Fruit fly (Drosophila melanogaster) whole organism, embryonic: Measurements from ENCODE around the gene CG14511.

ENCODE experiments used
- BtbVII ChIP-seq: fragments of 200-800 bp; sonication (Bioruptor generic); optimal IDR thresholded peaks from 3 replicates; lab custom pipeline; 2017; ENCODE audit warnings: missing biosample characterization, mild to moderate bottlenecking, missing genetic modification characterization
- CG10462 ChIP-seq: fragments of 200-800 bp; sonication (Bioruptor generic); optimal IDR thresholded peaks from 2 replicates; lab custom pipeline; 2016; ENCODE audit warnings: missing biosample characterization, missing genetic modification characterization
- CG14441 ChIP-seq: fragments of 200-800 bp; sonication (Bioruptor generic); IDR thresholded peaks from 2 replicates; pipeline ENCODE4 v1.3.6; 2022; ENCODE audit warnings: missing biosample characterization, missing genetic modification characterization
- CG14965 ChIP-seq: fragments of 200-800 bp; sonication (Bioruptor generic); optimal IDR thresholded peaks from 2 replicates; lab custom pipeline; 2016; ENCODE audit warnings: missing biosample characterization, missing genetic modification characterization, borderline replicate concordance
- CG15601 ChIP-seq: fragments of 200-800 bp; sonication (Bioruptor generic); optimal IDR thresholded peaks from 3 replicates; lab custom pipeline; 2019; ENCODE audit warnings: missing biosample characterization, mild to moderate bottlenecking, missing genetic modification characterization, moderate library complexity
- CG17328 ChIP-seq: fragments of 200-800 bp; sonication (Bioruptor generic); IDR thresholded peaks from 2 replicates; pipeline ENCODE4 v1.3.6; 2022; ENCODE audit warnings: missing biosample characterization, missing genetic modification characterization
- CG30431 ChIP-seq: fragments of 200-800 bp; sonication (Bioruptor generic); optimal IDR thresholded peaks from 2 replicates; lab custom pipeline; 2017; ENCODE audit warnings: missing biosample characterization, missing genetic modification characterization
- CG31224 ChIP-seq: fragments of 200-800 bp; sonication (Bioruptor generic); IDR thresholded peaks from 2 replicates; pipeline ENCODE4 v1.3.6; 2022; ENCODE audit warnings: missing biosample characterization, missing genetic modification characterization
- CG3163 ChIP-seq: fragments of 200-800 bp; sonication (Bioruptor generic); optimal IDR thresholded peaks from 3 replicates; lab custom pipeline; 2016; ENCODE audit warnings: missing biosample characterization, missing genetic modification characterization
- CG33557 ChIP-seq: fragments of 200-800 bp; sonication (Bioruptor generic); optimal IDR thresholded peaks from 2 replicates; lab custom pipeline; 2019; ENCODE audit warnings: missing biosample characterization, mild to moderate bottlenecking, missing genetic modification characterization, moderate library complexity
- CG3726 ChIP-seq: fragments of 200-800 bp; sonication (Bioruptor generic); IDR thresholded peaks from 3 replicates; pipeline ENCODE4, ENCODE4 v1.3.6; 2022; ENCODE audit warnings: missing biosample characterization, missing genetic modification characterization
- CG4328 ChIP-seq: fragments of 200-800 bp; sonication (Bioruptor generic); optimal IDR thresholded peaks from 3 replicates; lab custom pipeline; 2017; ENCODE audit warnings: missing biosample characterization, missing genetic modification reagents, missing genetic modification characterization
- CG43689 ChIP-seq: fragments of 200-800 bp; sonication (Bioruptor generic); IDR thresholded peaks from 2 replicates; pipeline ENCODE4 v1.3.6; 2022; ENCODE audit warnings: missing biosample characterization, missing genetic modification characterization
- CG4820 ChIP-seq: fragments of 200-800 bp; sonication (Bioruptor generic); optimal IDR thresholded peaks from 3 replicates; lab custom pipeline; 2016; ENCODE audit warnings: missing biosample characterization, missing genetic modification characterization
- CG6254 ChIP-seq: fragments of 200-800 bp; sonication (Bioruptor generic); optimal IDR thresholded peaks from 3 replicates; lab custom pipeline; 2017; ENCODE audit warnings: mild to moderate bottlenecking, missing biosample characterization, missing genetic modification reagents, missing genetic modification characterization
- CG6272 ChIP-seq: fragments of 200-800 bp; sonication (Bioruptor generic); IDR thresholded peaks from 2 replicates; pipeline ENCODE4 v1.3.6; 2022; ENCODE audit warnings: missing biosample characterization, missing genetic modification characterization
- CG6854 ChIP-seq: fragments of 200-800 bp; sonication (Bioruptor generic); optimal IDR thresholded peaks from 3 replicates; lab custom pipeline; 2017; ENCODE audit warnings: missing biosample characterization, mild to moderate bottlenecking, missing genetic modification characterization
- CG7928 ChIP-seq: fragments of 200-800 bp; sonication (Bioruptor generic); optimal IDR thresholded peaks from 2 replicates; lab custom pipeline; 2017; ENCODE audit warnings: missing biosample characterization, mild to moderate bottlenecking, missing genetic modification characterization
- Chrac-16 ChIP-seq: fragments of 200-800 bp; sonication (Bioruptor generic); optimal IDR thresholded peaks from 3 replicates; lab custom pipeline; 2016; ENCODE audit warnings: missing biosample characterization, missing genetic modification characterization
- Dbx ChIP-seq: fragments of 200-800 bp; sonication (Bioruptor generic); IDR thresholded peaks from 3 replicates; pipeline ENCODE4 v1.3.6; 2022; ENCODE audit warnings: missing biosample characterization, missing genetic modification characterization
- Dll ChIP-seq: fragments of 200-800 bp; sonication (Bioruptor generic); IDR thresholded peaks from 4 replicates; pipeline ENCODE4 v1.3.6; 2022; ENCODE audit warnings: missing biosample characterization, missing genetic modification characterization; ENCODE audit not compliant: partially characterized antibody
- E2f1 ChIP-seq: fragments of 200-800 bp; sonication (Bioruptor generic); IDR thresholded peaks from 2 replicates; pipeline ENCODE4 v1.3.6; 2022; ENCODE audit warnings: missing biosample characterization, missing genetic modification characterization
- Eip74EF ChIP-seq, 2 experiments: fragments of 200-800 bp in 1 of 2; fragments of >200 bp in 1 of 2; sonication (Bioruptor generic) in 1 of 2; optimal IDR thresholded peaks; 2 replicates each; lab custom pipeline; 2017 to 2019; ENCODE audit warnings: missing biosample characterization in 2 of 2, missing genetic modification characterization in 2 of 2, mild to moderate bottlenecking in 1 of 2, moderate library complexity in 1 of 2
- Hmx ChIP-seq: fragments of 200-800 bp; sonication (Bioruptor generic); optimal IDR thresholded peaks from 2 replicates; lab custom pipeline; 2016; ENCODE audit warnings: missing biosample characterization, missing genetic modification characterization
- Mad ChIP-seq: fragments of 200-800 bp; sonication (Bioruptor generic); optimal IDR thresholded peaks from 2 replicates; lab custom pipeline; 2016; ENCODE audit warnings: missing biosample characterization, missing genetic modification characterization
- Med ChIP-seq: fragments of 200-800 bp; sonication (Bioruptor generic); peaks from one replicate; lab custom pipeline; 2016; ENCODE audit warnings: missing biosample characterization, missing genetic modification characterization, mild to moderate bottlenecking, inconsistent platforms, moderate library complexity
- Sin3A ChIP-seq: fragments of >200 bp; optimal IDR thresholded peaks from 2 replicates; lab custom pipeline; 2018
- Trl ChIP-seq, 3 experiments: fragments of >200 bp in 2 of 3; fragments of 200-800 bp in 1 of 3; sonication (Bioruptor generic) in 1 of 3; optimal IDR thresholded peaks; 2 replicates in 1 of 3; 3 replicates in 2 of 3; lab custom pipeline; 2016 to 2017; ENCODE audit warnings: missing biosample characterization in 1 of 3, missing genetic modification characterization in 1 of 3
- Xrp1 ChIP-seq: fragments of 200-800 bp; sonication (Bioruptor generic); IDR thresholded peaks from 2 replicates; pipeline ENCODE4 v1.3.6; 2022; ENCODE audit warnings: missing biosample characterization, missing genetic modification characterization
- ap ChIP-seq: fragments of 200-800 bp; sonication (Bioruptor generic); IDR thresholded peaks from 2 replicates; pipeline ENCODE4 v1.3.6; 2022; ENCODE audit warnings: missing biosample characterization, missing genetic modification characterization
- ase ChIP-seq: fragments of 200-800 bp; sonication (Bioruptor generic); IDR thresholded peaks from 3 replicates; pipeline ENCODE4 v1.3.6; 2022; ENCODE audit warnings: missing biosample characterization, missing genetic modification characterization
- bowl ChIP-seq: fragments of 200-800 bp; sonication (Bioruptor generic); IDR thresholded peaks from 2 replicates; pipeline ENCODE4 v1.3.6; 2022; ENCODE audit warnings: missing biosample characterization, missing genetic modification characterization
- da ChIP-seq: fragments of 200-800 bp; sonication (Bioruptor generic); optimal IDR thresholded peaks from 2 replicates; lab custom pipeline; 2016; ENCODE audit warnings: missing biosample characterization, missing genetic modification characterization
- dm ChIP-seq: fragments of 200-800 bp; sonication (Bioruptor generic); optimal IDR thresholded peaks from 3 replicates; lab custom pipeline; 2016; ENCODE audit warnings: missing biosample characterization, missing genetic modification characterization
- dpn ChIP-seq, 2 experiments: fragments of 200-800 bp; sonication (Bioruptor generic); optimal IDR thresholded peaks; 3 replicates each; lab custom pipeline; 2016; ENCODE audit warnings: missing biosample characterization in 2 of 2, missing genetic modification characterization in 2 of 2
- en ChIP-seq: fragments of 200-800 bp; sonication (Bioruptor generic); optimal IDR thresholded peaks from 2 replicates; lab custom pipeline; 2016; ENCODE audit warnings: missing biosample characterization, missing genetic modification characterization
- fd96Cb ChIP-seq: fragments of 200-800 bp; sonication (Bioruptor generic); optimal IDR thresholded peaks from 2 replicates; lab custom pipeline; 2018; ENCODE audit warnings: missing biosample characterization, mild to moderate bottlenecking, missing genetic modification characterization, moderate library complexity
- gcm ChIP-seq: fragments of 200-800 bp; sonication (Bioruptor generic); optimal IDR thresholded peaks from 2 replicates; lab custom pipeline; 2019; ENCODE audit warnings: missing biosample characterization, mild to moderate bottlenecking, missing genetic modification characterization, moderate library complexity
- ham ChIP-seq: fragments of 200-800 bp; sonication (Bioruptor generic); IDR thresholded peaks from 2 replicates; pipeline ENCODE4 v1.3.6; 2022; ENCODE audit warnings: missing biosample characterization, missing genetic modification characterization
- insv ChIP-seq, 2 experiments: fragments of 200-800 bp; sonication (Bioruptor generic); optimal IDR thresholded peaks; 3 replicates each; lab custom pipeline; 2016 to 2018; ENCODE audit warnings: missing biosample characterization in 2 of 2, missing genetic modification characterization in 2 of 2
- pum ChIP-seq: fragments of 200-800 bp; sonication (Bioruptor generic); optimal IDR thresholded peaks from 2 replicates; lab custom pipeline; 2016; ENCODE audit warnings: missing biosample characterization, missing genetic modification characterization
- salm ChIP-seq: fragments of 200-800 bp; sonication (Bioruptor generic); optimal IDR thresholded peaks from 2 replicates; lab custom pipeline; 2018; ENCODE audit warnings: missing biosample characterization, mild to moderate bottlenecking, missing genetic modification characterization
- sens ChIP-seq: fragments of 200-800 bp; sonication (Bioruptor generic); peaks from one replicate; lab custom pipeline; 2016; ENCODE audit warnings: missing biosample characterization, missing genetic modification characterization
- sim ChIP-seq: fragments of 200-800 bp; sonication (Bioruptor generic); IDR thresholded peaks from 2 replicates; pipeline ENCODE4 v1.3.6; 2022; ENCODE audit warnings: missing biosample characterization, missing genetic modification characterization
- slbo ChIP-seq: fragments of 200-800 bp; sonication (Bioruptor generic); IDR thresholded peaks from 2 replicates; pipeline ENCODE4 v1.3.6; 2022; ENCODE audit warnings: missing biosample characterization, missing genetic modification characterization
- slou ChIP-seq: fragments of 200-800 bp; sonication (Bioruptor generic); optimal IDR thresholded peaks from 3 replicates; lab custom pipeline; 2016; ENCODE audit warnings: missing biosample characterization, missing genetic modification characterization
- tio ChIP-seq: fragments of 200-800 bp; sonication (Bioruptor generic); optimal IDR thresholded peaks from 2 replicates; lab custom pipeline; 2017; ENCODE audit warnings: missing biosample characterization, missing genetic modification characterization, inconsistent platforms
- tna ChIP-seq: fragments of 200-800 bp; sonication (Bioruptor generic); IDR thresholded peaks from 2 replicates; pipeline ENCODE4 v1.3.6; 2022; ENCODE audit warnings: missing biosample characterization, missing genetic modification characterization; ENCODE audit not compliant: partially characterized antibody
- ttk ChIP-seq: fragments of 200-800 bp; sonication (Bioruptor generic); IDR thresholded peaks from 2 replicates; pipeline ENCODE4 v2.1.2; 2022; ENCODE audit warnings: missing biosample characterization, missing genetic modification characterization
- zfh1 ChIP-seq: fragments of 200-800 bp; sonication (Bioruptor generic); IDR thresholded peaks from 3 replicates; pipeline ENCODE4 v1.3.6; 2022; ENCODE audit warnings: missing biosample characterization, missing genetic modification characterization

The CG14511 gene

dm6 chr3R:29112398-29113150, 34.1 kb downstream of the CG14511 start, which contains the start of the genes alpha-Man-Ib and Pdhb (continued):
- TF ChIP-seq Hmx (GFP tag; lab: Kevin White, UChicago) (no peak), da (GFP tag; lab: Kevin White, UChicago) (no peak), CG3163 (GFP tag; lab: Kevin White, UChicago) (no peak), CG4820 (GFP tag; lab: Kevin White, UChicago) (peak; percentile 52), ase (peak; percentile 74), sens (GFP tag; lab: Kevin White, UChicago) (peak; percentile 95), Med (peak; percentile 90), dpn (GFP tag; optimal IDR thresholded peaks at IDR 0.05; lab: Kevin White, UChicago) (peak; percentile 30 to 82), Trl (optimal IDR thresholded peaks at IDR 0.05; lab: Kevin White, UChicago) (no peak), Trl (GFP tag; optimal IDR thresholded peaks at IDR 0.05; lab: Kevin White, UChicago) (peak; percentile 33), pum (GFP tag; lab: Kevin White, UChicago) (peak; percentile 62), CG6854 (GFP tag; lab: Kevin White, UChicago) (no peak), CG4328 (peak; percentile 71), CG14441 (GFP tag; lab: Robert Waterston, UW) (peak; percentile 73), en (GFP tag; lab: Kevin White, UChicago) (no peak), salm (tag; lab: Kevin White, UChicago) (peak; percentile 48), Sin3A (peak; percentile 45), Xrp1 (GFP tag; lab: Robert Waterston, UW) (peak; percentile 80), dm (GFP tag; lab: Kevin White, UChicago) (no peak), fd96Cb (tag; lab: Kevin White, UChicago) (peak; percentile 70), BtbVII (peak; percentile 31), CG43689 (GFP tag; lab: Robert Waterston, UW) (no peak), CG6272 (GFP tag; lab: Robert Waterston, UW) (peak; percentile 78), insv (GFP tag; optimal IDR thresholded peaks at IDR 0.05; lab: Kevin White, UChicago) (peak in 1 of 2 experiments; percentile 51), sim (GFP tag; lab: Robert Waterston, UW) (no peak), zfh1 (GFP tag; lab: Robert Waterston, UW) (peak; percentile 53; the same call in 2 of the 3 replicates), slou (peak; percentile 65), CG3726 (GFP tag; lab: Robert Waterston, UW) (0 out of 3 replicates have a peak, but pooled peaks have one; percentile 40), CG15601 (peak; percentile 81), CG30431 (GFP tag; lab: Kevin White, UChicago) (peak; percentile 68), Eip74EF (GFP tag; optimal IDR thresholded peaks at IDR 0.05; lab: Kevin White, UChicago) (no peak), CG14965 (no peak), CG31224 (GFP tag; lab: Robert Waterston, UW) (peak; percentile 67), tna (GFP tag; lab: Robert Waterston, UW) (no peak), CG33557 (GFP tag; lab: Kevin White, UChicago) (peak; percentile 72), CG10462 (peak; percentile 15), CG6254 (GFP tag; lab: Kevin White, UChicago) (no peak), bowl (GFP tag; lab: Robert Waterston, UW) (no peak), Dbx (peak; percentile 88), ham (GFP tag; lab: Robert Waterston, UW) (0 out of 2 replicates have a peak, but pooled peaks have one; percentile 34), slbo (GFP tag; lab: Robert Waterston, UW) (peak; percentile 94), Mad (GFP tag; lab: Kevin White, UChicago) (peak; percentile 44), gcm (no peak), CG7928 (GFP tag; lab: Kevin White, UChicago) (peak; percentile 95), Chrac-16 (GFP tag; lab: Kevin White, UChicago) (peak; percentile 79), ap (0 out of 2 replicates have a peak, but pooled peaks have one; percentile 32), Dll (GFP tag; lab: Robert Waterston, UW) (peak; percentile 57; the same call in 2 of the 4 replicates), tio (GFP tag; lab: Kevin White, UChicago) (no peak), ttk (GFP tag; lab: Robert Waterston, UW) (peak; percentile 56; the same call in 1 of the 2 replicates), E2f1 (GFP tag; lab: Robert Waterston, UW) (peak; percentile 74), CG17328 (peak; percentile 64)
